Worm (Caenorhabditis elegans): ENCODE data around the gene T25B9.3.

DNA sequence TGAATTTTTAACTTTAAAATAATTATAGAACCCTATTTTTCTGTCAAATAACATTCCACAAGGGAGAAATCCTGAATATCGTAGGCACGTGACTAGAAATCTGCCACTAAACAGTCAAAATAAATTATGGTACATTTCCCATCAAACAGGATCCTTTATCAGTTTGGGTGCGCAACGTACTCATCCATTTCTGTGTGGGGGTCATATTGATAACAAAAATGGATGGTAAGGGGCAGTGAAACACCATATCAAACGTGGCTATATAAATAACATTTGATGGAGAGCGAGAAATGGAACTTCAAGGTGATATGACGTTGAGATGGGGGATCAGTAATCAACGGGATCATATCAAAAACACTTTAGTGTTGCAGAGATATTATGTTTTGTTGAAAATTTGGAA lies 39.5 kb downstream of the T25B9.3 start:
- TF ChIP-seq nhr-76 (tag; optimal IDR thresholded peaks at IDR 0.05), result no peak
- TF ChIP-seq skn-1 (tag; optimal IDR thresholded peaks at IDR 0.05), result no peak
- no peak for TF ChIP-seq snpc-4 (tag; optimal IDR thresholded peaks at IDR 0.05)
